Fruit fly (Drosophila melanogaster): ENCODE data around the gene CG32857.

dm6 chrX:21604956-21605502, 12.4 kb downstream of the CG32857 start, which contains the start of gene GCS2alpha:
- TF ChIP-seq CG8478 (optimal IDR thresholded peaks at IDR 0.05) (no peak), CTCF (optimal IDR thresholded peaks at IDR 0.05) (peak in 1 of 2 experiments; percentile 3)
